Worm (Caenorhabditis elegans): ENCODE data around the gene kbp-3.

- no peak for TF ChIP-seq pes-1 (GFP tag; IDR thresholded peaks at IDR 0.05)
- TF ChIP-seq tbx-37 (GFP tag; conservative IDR thresholded peaks at IDR 0.05) = no peak
- TF ChIP-seq hmbx-1 (tag; optimal IDR thresholded peaks at IDR 0.05) = no peak
- no peak for TF ChIP-seq ama-1 (optimal IDR thresholded peaks at IDR 0.05)
- TF ChIP-seq flt-1 (GFP tag; IDR thresholded peaks at IDR 0.05) = no peak
- no peak for TF ChIP-seq tbx-11 (GFP tag; IDR thresholded peaks at IDR 0.05)
- TF ChIP-seq hnd-1 (tag; optimal IDR thresholded peaks at IDR 0.05) = no peak
- TF ChIP-seq ets-7 (tag; optimal IDR thresholded peaks at IDR 0.05) = no peak
- no peak for TF ChIP-seq F13C5.2 (tag; optimal IDR thresholded peaks at IDR 0.05)
- no peak for TF ChIP-seq scrt-1 (GFP tag; IDR thresholded peaks at IDR 0.05)
Observed at ce11 chrII:14351352-14351751, 38.5 kb downstream of the kbp-3 start.

All from whole organism, early embryonic.